Worm (Caenorhabditis elegans) whole organism, mixed stage, embryonic: Measurements from ENCODE around the gene F55A4.3.

Source experiments
- blmp-1 ChIP-seq: fragments of 150-350 bp; optimal IDR thresholded peaks from 2 replicates; lab custom pipeline; 2014; ENCODE audit warnings: missing biosample characterization, missing genetic modification characterization
- ces-1 ChIP-seq: fragments of 150-350 bp; optimal IDR thresholded peaks from 2 replicates; lab custom pipeline; 2014; ENCODE audit warnings: missing biosample characterization, missing genetic modification reagents, missing genetic modification characterization
- elt-1 ChIP-seq: sonication (generic microtip); optimal IDR thresholded peaks from 2 replicates; lab custom pipeline; 2017; ENCODE audit warnings: missing genetic modification characterization, mild to moderate bottlenecking, missing compliant biosample characterization, antibody characterized with exemption, moderate library complexity, borderline replicate concordance; ENCODE audit not compliant: insufficient read depth
- ham-2 ChIP-seq: fragments of 200-800 bp; sonication (Bioruptor generic); optimal IDR thresholded peaks from 2 replicates; lab custom pipeline; 2018; ENCODE audit warnings: mild to moderate bottlenecking, missing genetic modification characterization, missing compliant biosample characterization
- lin-13 ChIP-seq: fragments of 150-350 bp; optimal IDR thresholded peaks from 2 replicates; lab custom pipeline; 2014; ENCODE audit warnings: missing biosample characterization, missing genetic modification characterization
- lsy-2 ChIP-seq: fragments of 150-350 bp; optimal IDR thresholded peaks from 2 replicates; lab custom pipeline; 2014; ENCODE audit warnings: missing biosample characterization, missing genetic modification characterization
- mep-1 ChIP-seq: fragments of 150-350 bp; optimal IDR thresholded peaks from 2 replicates; lab custom pipeline; 2017; ENCODE audit warnings: missing biosample characterization, missing genetic modification reagents, missing genetic modification characterization, inconsistent platforms
- nhr-12 ChIP-seq: fragments of 150-350 bp; optimal IDR thresholded peaks from 2 replicates; lab custom pipeline; 2014; ENCODE audit warnings: missing biosample characterization, missing genetic modification characterization
- nhr-237 ChIP-seq: fragments of 150-350 bp; optimal IDR thresholded peaks from 2 replicates; lab custom pipeline; 2014; ENCODE audit warnings: missing biosample characterization, missing genetic modification characterization
- nhr-28 ChIP-seq: fragments of 150-350 bp; optimal IDR thresholded peaks from 2 replicates; lab custom pipeline; 2014; ENCODE audit warnings: missing biosample characterization, missing genetic modification characterization
- nhr-76 ChIP-seq: sonication (generic microtip); optimal IDR thresholded peaks from 2 replicates; lab custom pipeline; 2017; ENCODE audit warnings: missing biosample characterization, missing genetic modification characterization
- snpc-4 ChIP-seq: fragments of 150-350 bp; optimal IDR thresholded peaks from 2 replicates; lab custom pipeline; 2014; ENCODE audit warnings: missing biosample characterization, missing genetic modification characterization
- unc-62 ChIP-seq: fragments of 150-350 bp; optimal IDR thresholded peaks from 2 replicates; lab custom pipeline; 2014; ENCODE audit warnings: missing biosample characterization, missing genetic modification reagents, missing genetic modification characterization

- no peak for TF ChIP-seq ces-1 (GFP tag; lab: Kevin White, UChicago)
- no peak for TF ChIP-seq ham-2
- TF ChIP-seq nhr-28 (tag; lab: Kevin White, UChicago): no peak
- TF ChIP-seq unc-62 (GFP tag; lab: Kevin White, UChicago): no peak
- no peak for TF ChIP-seq nhr-12 (tag; lab: Kevin White, UChicago)
- TF ChIP-seq nhr-237 (tag; lab: Kevin White, UChicago): no peak
- TF ChIP-seq nhr-76: no peak
- no peak for TF ChIP-seq blmp-1
- no peak for TF ChIP-seq lsy-2 (tag; lab: Kevin White, UChicago)
- no peak for TF ChIP-seq snpc-4 (tag; lab: Kevin White, UChicago)
- TF ChIP-seq elt-1: no peak
- no peak for TF ChIP-seq mep-1
- TF ChIP-seq lin-13 (tag; lab: Kevin White, UChicago): no peak
Measured at ce11 chrX:986463-986862, 38.4 kb downstream of the F55A4.3 start.
